Worm (Caenorhabditis elegans) whole organism, L4/young adult: Measurements from ENCODE around the gene T20G5.12.
"Not testable (repeated sequence)": the region's sequence is repeated elsewhere in the genome, so short reads cannot be mapped to it uniquely, and the experiment has no call there.

Source experiments
- W03F9.2 ChIP-seq: fragments of 150-350 bp; optimal IDR thresholded peaks from 2 replicates; lab custom pipeline; 2014; ENCODE audit warnings: missing biosample characterization, missing genetic modification characterization
- dao-5 ChIP-seq: sonication (generic microtip); optimal IDR thresholded peaks from 2 replicates; lab custom pipeline; 2016; ENCODE audit warnings: missing genotype, missing genetic modification characterization, moderate library complexity, missing compliant biosample characterization
- him-1 ChIP-seq: sonication (generic microtip); optimal IDR thresholded peaks from 2 replicates; lab custom pipeline; 2016; ENCODE audit warnings: missing genotype, missing genetic modification reagents, missing genetic modification characterization, missing compliant biosample characterization

T20G5.12 gene

DNA sequence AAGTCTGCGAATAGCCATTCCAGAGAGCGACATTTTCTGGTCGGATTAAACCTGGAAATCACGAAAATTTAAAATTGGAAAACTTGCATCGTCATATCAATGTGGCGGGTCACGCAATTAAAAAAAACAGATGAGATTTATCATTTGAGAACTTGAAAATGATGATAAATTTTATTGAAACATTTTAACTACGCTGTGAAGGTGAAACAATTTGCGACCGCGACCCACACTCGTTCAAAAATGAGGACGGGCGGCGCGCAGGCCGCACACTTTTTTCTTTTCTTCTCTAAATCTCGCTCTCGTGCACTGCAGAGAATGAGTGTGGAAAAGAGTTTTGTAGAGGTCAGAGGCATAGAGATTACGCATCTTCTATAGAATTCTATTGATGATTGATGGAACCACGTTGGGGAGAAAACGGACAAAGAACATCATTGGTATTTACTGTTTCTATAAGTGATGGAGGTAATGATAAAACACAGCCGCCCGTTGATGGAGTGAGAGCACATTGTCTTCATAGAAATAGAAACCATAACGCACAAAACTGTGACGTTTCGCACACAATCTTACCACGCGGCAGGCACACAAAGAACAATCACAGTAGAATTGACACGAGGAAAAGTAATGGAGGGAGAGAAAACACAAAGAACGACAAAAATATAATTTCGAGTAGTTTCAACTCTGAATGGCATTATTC lies 15.3 kb downstream of the T20G5.12 start, which contains the start of gene cts-1:
TSS of gene cts-1 (minus strand) at position 51 of the 694 bp plus-strand sequence.
- no peak for TF ChIP-seq dao-5
- TF ChIP-seq W03F9.2 (tag; lab: Kevin White, UChicago) = peak; percentile 57

DNA sequence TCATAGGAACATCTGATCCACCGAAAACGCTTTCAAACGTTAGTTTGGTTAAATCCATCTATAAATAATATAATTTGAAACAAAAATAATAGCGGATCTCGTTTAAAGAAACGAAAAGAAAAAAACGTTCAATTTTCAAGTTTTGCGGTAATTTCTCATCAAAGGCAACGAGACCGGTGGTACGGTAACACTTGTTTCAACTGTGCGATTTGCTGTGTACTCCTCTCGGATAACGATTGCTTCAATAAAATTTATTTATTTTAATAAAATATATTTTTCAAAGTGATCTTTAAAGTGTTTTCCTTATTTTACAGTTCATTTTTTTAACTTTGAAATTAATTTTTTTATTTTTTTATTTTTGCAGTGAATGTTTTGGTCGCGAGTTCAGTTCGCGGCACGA lies 17.2 kb downstream of the T20G5.12 start, which contains the start of the genes rde-4 and cox-14:
TSS of gene rde-4 (minus strand) at position 60 of the 400 bp plus-strand sequence.
TSS of gene cox-14 (plus strand) at position 356 of the 400 bp plus-strand sequence.
- peak; percentile 82 for TF ChIP-seq W03F9.2 (tag; lab: Kevin White, UChicago)
- TF ChIP-seq dao-5 = no peak
- no peak for TF ChIP-seq him-1 (tag; lab: Kevin White, UChicago)

DNA sequence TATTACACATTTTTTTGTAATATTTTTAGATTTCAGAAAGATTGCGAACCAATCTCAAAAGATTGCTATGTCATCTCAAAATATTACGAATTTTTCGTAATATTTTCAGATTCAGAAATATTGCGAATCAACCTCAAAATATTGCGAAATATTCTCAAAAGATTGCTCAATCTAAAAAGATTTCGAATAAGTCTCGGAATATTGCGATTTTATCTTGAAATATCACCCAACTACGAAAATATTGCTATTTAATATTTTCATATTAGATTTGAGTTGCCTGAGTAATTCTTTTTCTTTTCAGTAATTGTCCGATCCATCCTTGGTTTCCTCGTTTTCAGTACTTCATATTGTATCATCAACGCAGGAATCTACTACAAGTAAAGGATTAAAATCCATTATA lies 20.5 kb downstream of the T20G5.12 start, which contains the start of gene Y70G10A.4:
TSS of gene Y70G10A.4 (plus strand) at position 301 of the 400 bp plus-strand sequence.
- not testable (repeated sequence) for TF ChIP-seq dao-5; W03F9.2 (tag; lab: Kevin White, UChicago); him-1 (tag; lab: Kevin White, UChicago)

DNA sequence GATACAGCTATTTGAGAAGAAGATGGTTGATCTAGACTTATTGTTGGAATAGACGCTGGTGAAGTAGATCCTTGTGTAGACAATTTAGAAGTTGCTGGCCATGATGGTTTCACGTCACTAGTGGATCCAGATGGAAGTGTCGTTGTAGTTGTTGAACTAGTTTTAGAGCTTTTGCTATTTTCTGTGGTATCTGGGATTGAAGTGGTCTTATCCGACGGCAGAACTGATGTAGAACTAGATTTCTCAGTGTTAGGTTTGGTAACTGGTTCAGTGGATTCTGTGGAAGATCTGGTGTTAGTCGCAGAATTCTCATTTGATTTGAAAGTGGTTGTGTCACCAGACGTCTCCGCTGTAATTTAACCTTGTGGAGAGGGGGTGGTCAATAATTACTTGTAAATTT lies 30.2 kb downstream of the T20G5.12 start:
- TF ChIP-seq W03F9.2 (tag; lab: Kevin White, UChicago) = no peak
- TF ChIP-seq dao-5 = no peak
- no peak for TF ChIP-seq him-1 (tag; lab: Kevin White, UChicago)

DNA sequence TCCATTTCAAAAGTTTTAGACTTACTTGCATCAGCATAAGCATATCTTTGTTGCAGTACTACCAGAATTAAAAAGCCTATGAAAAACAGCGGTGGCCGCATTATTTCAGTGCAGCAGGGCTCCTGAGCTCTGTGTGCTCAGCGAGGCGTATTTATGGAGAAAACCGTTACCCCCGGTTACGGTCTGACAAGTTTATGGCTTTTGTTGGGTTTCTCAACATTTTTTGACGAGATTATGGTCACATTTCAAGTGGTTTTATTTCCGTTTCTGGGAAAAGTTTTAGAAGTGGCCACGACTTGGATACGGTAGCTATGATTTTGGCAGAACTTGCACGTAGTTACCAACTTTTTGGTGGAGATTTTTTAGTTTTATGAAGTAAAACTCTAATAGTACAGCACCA lies 32.6 kb downstream of the T20G5.12 start, which contains the start of gene paml-1:
TSS of gene paml-1 (minus strand) at position 101 of the 400 bp plus-strand sequence.
- TF ChIP-seq dao-5 (no peak), W03F9.2 (tag; lab: Kevin White, UChicago) (no peak), him-1 (tag; lab: Kevin White, UChicago) (no peak)

DNA sequence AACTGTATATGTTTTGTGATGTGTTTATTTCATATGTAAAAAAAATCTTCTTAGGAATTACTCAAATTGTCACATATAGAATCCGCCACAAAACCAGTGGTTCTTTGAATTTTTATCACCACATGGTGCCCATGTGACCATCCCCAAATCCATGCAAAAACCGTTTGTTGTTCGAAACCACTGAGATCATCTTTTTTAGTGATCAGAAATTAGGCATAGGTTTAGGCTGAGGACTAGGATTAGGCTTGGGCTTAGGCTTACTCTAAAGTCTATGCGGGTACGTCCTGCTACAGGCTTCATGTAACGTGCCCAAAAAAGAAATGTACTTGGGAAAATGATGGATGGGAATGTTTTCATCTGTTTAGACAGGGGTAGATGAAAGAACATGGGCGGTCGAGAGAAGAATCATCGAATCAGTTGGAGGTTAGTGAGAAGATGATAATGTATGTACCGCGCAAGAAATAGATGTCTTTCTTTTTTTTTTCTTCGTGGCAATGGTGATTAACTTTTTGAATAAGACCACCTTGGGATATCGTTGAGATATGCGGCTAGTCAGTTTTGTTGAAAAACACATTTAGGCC lies 35.0 kb downstream of the T20G5.12 start:
- no peak for TF ChIP-seq him-1 (tag; lab: Kevin White, UChicago)
- no peak for TF ChIP-seq W03F9.2 (tag; lab: Kevin White, UChicago)
- TF ChIP-seq dao-5 = no peak

DNA sequence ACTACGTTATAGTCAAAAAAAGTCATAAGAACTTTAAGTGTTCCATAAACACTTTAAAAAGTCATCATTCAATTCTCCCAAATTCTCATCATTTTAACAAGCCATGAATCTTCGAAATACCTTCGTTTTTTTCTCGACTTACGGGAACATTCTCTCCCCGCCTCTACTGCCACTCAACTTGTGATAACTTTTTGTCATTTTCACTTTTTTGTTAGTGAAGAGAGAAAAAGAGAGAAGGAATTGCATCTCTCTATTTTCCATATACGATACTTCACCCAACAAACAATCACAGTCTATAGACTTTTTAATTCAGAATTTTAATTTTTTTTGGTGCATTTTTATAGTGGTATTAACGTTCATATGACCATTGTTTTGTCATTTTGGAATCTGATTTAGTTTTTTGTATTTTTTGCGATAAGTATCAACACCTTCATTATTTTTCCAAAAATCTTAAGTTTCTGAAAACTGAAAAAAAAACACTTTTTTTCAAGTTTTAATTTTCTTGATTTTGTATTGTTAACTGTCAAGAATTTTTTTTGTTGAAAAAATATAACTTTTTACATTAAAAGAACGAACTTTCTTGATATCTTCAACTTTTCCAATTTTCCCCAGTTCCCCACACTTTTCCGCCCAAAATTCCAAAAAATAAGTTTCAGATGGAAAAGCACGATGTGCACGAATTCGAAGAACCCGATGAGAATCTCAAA lies 37.2 kb downstream of the T20G5.12 start, which contains the start of gene Y70G10A.3:
TSS of gene Y70G10A.3 (plus strand) at position 657 of the 707 bp plus-strand sequence.
- TF ChIP-seq him-1 (tag; lab: Kevin White, UChicago) = no peak
- no peak for TF ChIP-seq dao-5
- TF ChIP-seq W03F9.2 (tag; lab: Kevin White, UChicago) = no peak

DNA sequence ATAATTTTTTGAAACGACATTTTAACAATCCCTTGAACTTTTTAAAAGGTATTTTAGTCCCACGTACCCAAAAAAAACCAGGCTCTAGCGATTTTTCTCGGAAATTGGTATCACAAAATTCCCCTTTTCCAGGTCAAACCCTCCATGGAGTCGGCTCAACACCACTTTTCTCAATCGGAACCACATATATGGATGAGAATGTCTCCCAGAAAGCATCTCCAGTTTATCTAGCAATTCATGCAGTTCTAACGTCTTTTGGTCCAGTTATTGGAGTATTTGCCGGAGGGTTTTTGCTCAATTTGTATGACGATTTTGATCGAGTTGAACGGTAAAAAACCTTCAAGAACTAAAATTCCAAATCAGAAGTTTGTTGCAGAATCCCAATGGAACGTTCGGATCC lies 38.7 kb downstream of the T20G5.12 start:
- no peak for TF ChIP-seq dao-5

DNA sequence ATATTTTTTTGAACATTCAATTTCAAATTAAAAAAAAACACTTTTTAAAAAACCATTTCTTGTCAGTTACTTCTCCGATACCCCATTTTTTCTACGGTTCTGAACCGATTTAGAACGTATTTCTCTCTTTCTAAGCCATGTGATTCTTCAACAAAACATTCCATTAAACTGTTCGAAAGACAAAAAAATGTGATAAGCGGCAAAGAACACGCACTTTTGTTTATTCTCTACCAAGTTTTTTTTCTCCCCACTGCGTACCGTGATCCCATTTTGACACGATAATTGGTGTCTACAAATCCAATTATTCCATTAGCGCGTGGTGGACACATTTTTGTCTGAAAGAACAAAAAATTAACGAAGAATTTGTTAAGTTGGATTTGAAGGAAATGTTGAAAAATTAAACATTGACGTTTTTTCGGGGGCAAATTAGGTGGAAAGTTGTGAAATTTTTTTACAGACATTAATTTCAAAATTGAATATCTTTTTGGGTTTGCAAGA lies 40.0 kb downstream of the T20G5.12 start:
- TF ChIP-seq W03F9.2 (tag; lab: Kevin White, UChicago) (no peak), dao-5 (no peak), him-1 (tag; lab: Kevin White, UChicago) (no peak)

DNA sequence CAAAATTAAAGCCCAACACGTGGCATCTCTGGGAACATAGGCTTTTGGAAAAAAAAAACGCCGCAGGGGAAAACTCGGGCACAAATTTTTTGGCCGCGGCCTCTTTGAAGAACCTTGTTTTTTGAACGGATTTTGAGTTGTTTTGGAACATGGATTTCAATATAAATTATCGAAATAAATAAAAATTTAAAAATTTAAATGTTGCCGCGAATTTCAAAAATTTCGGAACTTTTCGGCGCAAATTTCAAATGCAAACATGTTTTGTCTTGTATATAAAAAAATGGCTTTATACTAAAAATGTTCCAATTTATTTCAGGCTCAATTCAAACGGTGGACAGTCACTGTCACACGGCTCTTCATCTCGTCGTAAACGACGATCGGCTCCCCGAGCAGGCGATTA lies 42.6 kb downstream of the T20G5.12 start:
- TF ChIP-seq him-1 (tag; lab: Kevin White, UChicago) = no peak
- TF ChIP-seq W03F9.2 (tag; lab: Kevin White, UChicago) = no peak
- TF ChIP-seq dao-5 = no peak

DNA sequence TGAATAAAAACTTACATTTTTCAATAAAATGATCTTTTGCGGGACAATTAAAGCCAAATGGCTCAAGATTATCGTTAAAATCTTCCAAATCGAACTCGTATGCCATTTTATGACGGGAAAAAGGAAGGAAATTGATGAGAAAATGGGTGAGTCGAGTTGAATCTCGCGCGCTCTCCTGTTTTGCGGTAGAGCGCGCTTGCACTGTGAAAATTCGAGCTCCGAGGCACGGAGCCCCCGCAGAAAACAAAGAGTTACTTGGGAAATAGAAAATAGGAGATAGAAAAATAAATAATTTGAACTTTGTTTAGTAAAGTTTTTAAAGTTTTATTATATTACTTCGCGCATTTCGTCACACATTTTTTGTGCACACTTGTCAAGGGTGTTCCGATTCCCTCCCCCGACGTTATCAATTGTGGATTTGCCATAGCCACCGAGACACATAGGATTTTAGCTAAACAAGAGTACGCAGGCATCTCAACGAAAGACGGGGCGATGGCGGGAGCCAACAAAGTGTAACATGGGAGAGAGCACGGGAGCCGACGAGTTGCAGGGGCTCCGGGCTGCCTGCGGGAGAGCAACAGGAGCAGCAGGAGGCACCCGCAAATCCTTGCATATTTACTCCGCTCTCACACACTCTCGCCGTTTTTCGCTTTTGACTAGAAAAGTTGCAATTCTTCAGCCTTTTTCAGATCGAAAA lies 47.2 kb downstream of the T20G5.12 start, which contains the start of the genes div-1 and cor-1:
TSS of gene div-1 (minus strand) at position 119 of the 697 bp plus-strand sequence.
TSS of gene cor-1 (plus strand) at position 671 of the 697 bp plus-strand sequence.
- no peak for TF ChIP-seq dao-5

DNA sequence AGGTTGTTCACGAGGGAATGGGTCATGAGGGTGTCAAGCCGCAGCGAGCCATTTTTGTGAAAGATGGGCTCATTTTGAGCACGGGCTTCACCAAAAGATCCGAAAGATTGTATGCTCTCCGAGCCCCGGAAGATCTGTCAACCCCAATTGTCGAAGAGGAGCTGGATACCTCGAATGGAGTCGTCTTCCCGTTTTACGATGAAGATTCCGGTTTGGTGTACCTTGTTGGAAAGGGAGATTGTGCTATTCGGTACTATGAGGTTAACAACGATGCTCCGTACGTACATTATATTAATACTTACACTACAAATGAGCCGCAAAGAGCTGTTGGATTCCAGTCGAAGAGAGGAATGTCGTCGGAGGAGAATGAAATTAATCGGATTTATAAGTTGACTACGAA lies 49.7 kb downstream of the T20G5.12 start:
- TF ChIP-seq W03F9.2 (tag; lab: Kevin White, UChicago) = no peak
